Worm (Caenorhabditis elegans): Measurements from ENCODE around the gene vps-45.

DNA sequence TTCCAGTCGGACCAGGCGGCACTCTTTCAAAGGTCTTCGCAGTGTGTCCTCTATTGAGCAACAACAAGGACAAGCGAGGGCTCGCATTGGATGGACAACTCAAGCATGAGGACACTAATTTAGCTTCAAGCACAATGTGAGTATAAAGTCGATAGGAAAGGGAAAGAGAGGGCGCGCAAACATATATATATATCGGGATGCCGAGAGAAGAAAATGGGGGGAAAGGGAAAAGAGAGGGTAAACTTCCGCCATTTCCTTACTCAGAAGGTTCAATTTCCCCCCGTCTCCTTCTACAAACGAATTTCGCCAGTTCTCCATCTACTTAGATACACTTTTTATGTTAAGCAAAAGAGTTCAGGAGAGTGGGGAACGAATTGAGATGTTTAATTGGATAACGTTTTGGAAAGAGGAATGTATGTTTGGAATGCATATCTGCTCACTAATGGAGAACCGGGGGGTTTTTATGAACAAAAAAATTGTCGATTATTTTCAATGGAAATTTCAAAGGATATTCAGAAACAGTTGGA lies 22.0 kb downstream of the vps-45 start:
- TF ChIP-seq zag-1 (tag; optimal IDR thresholded peaks at IDR 0.05) (no peak), ama-1 (optimal IDR thresholded peaks at IDR 0.05) (no peak), elt-3 (tag; optimal IDR thresholded peaks at IDR 0.05) (no peak), egl-27 (tag; optimal IDR thresholded peaks at IDR 0.05) (no peak), nhr-25 (tag; optimal IDR thresholded peaks at IDR 0.05) (no peak)

Measured in whole organism, L3 larva.